Worm (Caenorhabditis elegans) whole organism, midembryonic: ENCODE measurements around the gene daf-36.

Experiments used
- T22C8.4 ChIP-seq: fragments of 200-800 bp; sonication (Bioruptor generic); IDR thresholded peaks from 2 replicates; pipeline ENCODE4 v1.3.6; 2022; ENCODE audit warnings: missing genetic modification characterization, missing compliant biosample characterization
- cog-1 ChIP-seq: sonication (generic microtip); optimal IDR thresholded peaks from 2 replicates; lab custom pipeline; 2016; ENCODE audit warnings: missing genetic modification characterization, missing compliant biosample characterization
- flt-1 ChIP-seq: fragments of 200-800 bp; sonication (Bioruptor generic); IDR thresholded peaks from 2 replicates; pipeline ENCODE4 v1.3.6; 2022; ENCODE audit warnings: missing genetic modification characterization, missing compliant biosample characterization
- klf-2 ChIP-seq: fragments of 200-800 bp; sonication (Bioruptor generic); conservative IDR thresholded peaks from 2 replicates; pipeline ENCODE4 v1.3.6; 2022; ENCODE audit warnings: missing genetic modification reagents, missing genetic modification characterization, missing compliant biosample characterization
- med-1 ChIP-seq: sonication (generic microtip); optimal IDR thresholded peaks from 2 replicates; lab custom pipeline; 2017; ENCODE audit warnings: missing genetic modification characterization, mild to moderate bottlenecking, missing compliant biosample characterization, antibody characterized with exemption, missing genetic modification reagents; ENCODE audit not compliant: insufficient read depth
- ref-1 ChIP-seq: fragments of 200-800 bp; sonication (Bioruptor generic); conservative IDR thresholded peaks from 2 replicates; pipeline ENCODE4 v1.3.6; 2022; ENCODE audit warnings: missing genetic modification reagents, missing genetic modification characterization, missing compliant biosample characterization
- tab-1 ChIP-seq: fragments of 200-800 bp; sonication (Bioruptor generic); IDR thresholded peaks from 2 replicates; pipeline ENCODE4 v1.3.6; 2022; ENCODE audit warnings: missing genetic modification characterization, missing compliant biosample characterization
- ztf-23 ChIP-seq: fragments of 200-800 bp; sonication (Bioruptor generic); IDR thresholded peaks from 2 replicates; pipeline ENCODE4 v1.3.6; 2022; ENCODE audit warnings: missing genetic modification reagents, missing genetic modification characterization, missing compliant biosample characterization
- ztf-29 ChIP-seq: fragments of 200-800 bp; sonication (Bioruptor generic); IDR thresholded peaks from 2 replicates; pipeline ENCODE4 v1.3.6; 2022; ENCODE audit warnings: missing genetic modification reagents, missing genetic modification characterization, missing compliant biosample characterization

Gene daf-36

DNA sequence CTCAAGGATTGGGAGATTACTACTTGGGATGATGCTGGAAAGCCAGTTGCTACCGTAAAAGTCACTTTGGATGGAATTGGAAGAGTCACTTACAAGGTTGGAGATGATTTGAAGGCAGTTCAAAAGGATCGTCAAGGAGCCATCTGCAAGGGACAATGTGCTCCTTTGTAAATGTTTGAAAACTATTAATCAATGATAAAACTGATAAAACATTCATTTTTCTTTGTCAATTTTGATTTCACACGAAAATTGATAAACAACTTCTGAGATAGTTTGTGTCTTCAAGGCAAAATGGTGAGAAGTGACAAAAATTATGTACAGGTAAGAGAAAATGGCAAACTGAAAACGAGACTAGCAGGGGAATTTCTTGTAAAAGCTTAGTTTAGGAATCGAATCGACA is 23.2 kb downstream of the daf-36 start:
- TF ChIP-seq tab-1 (GFP tag; lab: Robert Waterston, UW) = no peak
- TF ChIP-seq ztf-23 (GFP tag; lab: Robert Waterston, UW) = no peak
- no peak for TF ChIP-seq cog-1 (tag; lab: Kevin White, UChicago)
- no peak for TF ChIP-seq med-1 (GFP tag; lab: Kevin White, UChicago)
- no peak for TF ChIP-seq ref-1 (GFP tag; lab: Robert Waterston, UW)
- no peak for TF ChIP-seq ztf-29
- TF ChIP-seq flt-1 (GFP tag; lab: Robert Waterston, UW) = no peak
- TF ChIP-seq klf-2 (GFP tag; lab: Robert Waterston, UW) = no peak
- TF ChIP-seq T22C8.4 = no peak

DNA sequence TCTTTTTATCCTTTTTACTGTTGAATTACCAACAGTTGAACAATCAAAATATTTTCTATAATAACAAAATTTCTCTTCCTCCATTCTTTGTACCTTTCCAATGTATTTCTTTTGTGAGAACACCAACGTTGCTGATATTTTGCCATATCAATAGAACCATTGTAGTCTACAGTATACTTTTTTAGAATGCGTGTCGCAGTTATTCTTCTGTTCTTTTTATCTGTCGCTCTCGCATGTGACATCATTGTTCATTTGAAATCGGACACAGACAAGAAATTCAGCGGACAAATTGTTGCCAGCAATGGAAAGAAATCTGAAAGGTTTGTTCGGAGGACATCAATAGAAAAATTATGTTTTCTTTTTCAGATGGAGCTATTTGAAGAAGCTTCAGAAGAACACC is 23.6 kb downstream of the daf-36 start, which contains the start of gene ZK856.7:
TSS of gene ZK856.7 (plus strand) at position 186 of the 400 bp plus-strand sequence.
- TF ChIP-seq med-1 (GFP tag; lab: Kevin White, UChicago) (no peak), T22C8.4 (no peak), ztf-29 (no peak), tab-1 (GFP tag; lab: Robert Waterston, UW) (no peak), ztf-23 (GFP tag; lab: Robert Waterston, UW) (no peak), ref-1 (GFP tag; lab: Robert Waterston, UW) (no peak), cog-1 (tag; lab: Kevin White, UChicago) (no peak), klf-2 (GFP tag; lab: Robert Waterston, UW) (no peak), flt-1 (GFP tag; lab: Robert Waterston, UW) (no peak)

DNA sequence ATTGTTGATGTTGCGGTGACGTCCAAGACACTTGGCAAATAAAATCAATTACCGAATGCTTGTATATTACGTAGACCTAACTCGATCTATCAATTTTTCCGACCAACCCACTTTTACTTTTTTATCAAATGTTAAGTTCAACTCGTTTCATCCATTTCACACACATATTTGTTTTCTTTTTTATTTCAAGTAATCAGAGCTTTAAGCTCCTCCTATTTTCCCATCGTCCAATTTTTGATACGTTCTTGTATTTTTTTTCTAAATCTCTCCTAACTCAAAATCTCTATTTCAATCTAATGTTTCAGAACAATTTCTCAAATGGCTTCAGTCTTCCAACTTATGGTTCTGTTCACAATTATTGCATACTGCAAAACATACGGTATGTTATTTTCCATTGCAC is 27.1 kb downstream of the daf-36 start, which contains the start of gene ZK856.6:
TSS of gene ZK856.6 (plus strand) at position 301 of the 400 bp plus-strand sequence.
- TF ChIP-seq flt-1 (GFP tag; lab: Robert Waterston, UW) (no peak), med-1 (GFP tag; lab: Kevin White, UChicago) (no peak), ztf-23 (GFP tag; lab: Robert Waterston, UW) (no peak), klf-2 (GFP tag; lab: Robert Waterston, UW) (no peak), tab-1 (GFP tag; lab: Robert Waterston, UW) (no peak), T22C8.4 (no peak), ztf-29 (no peak), ref-1 (GFP tag; lab: Robert Waterston, UW) (no peak), cog-1 (tag; lab: Kevin White, UChicago) (no peak)

DNA sequence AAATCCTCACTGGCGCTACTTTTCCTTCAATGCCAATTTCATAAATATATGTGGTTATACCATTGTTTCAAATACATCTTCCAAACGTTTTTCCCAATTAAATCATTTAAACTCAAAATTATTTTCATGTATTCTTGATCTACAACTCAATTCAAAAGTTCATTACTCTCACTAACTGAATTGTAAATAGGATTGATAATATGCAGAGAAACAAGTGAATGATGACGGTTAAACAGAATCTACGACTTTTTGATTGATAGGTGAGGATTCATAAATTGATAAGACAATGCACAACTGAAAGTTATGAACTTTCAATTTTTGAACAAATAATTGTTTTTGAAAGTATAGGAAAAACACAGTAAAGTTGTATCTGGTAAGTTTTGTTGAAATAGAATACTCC is 34.3 kb downstream of the daf-36 start:
- TF ChIP-seq ztf-23 (GFP tag; lab: Robert Waterston, UW) (no peak), klf-2 (GFP tag; lab: Robert Waterston, UW) (no peak), med-1 (GFP tag; lab: Kevin White, UChicago) (no peak), ztf-29 (no peak), T22C8.4 (no peak), flt-1 (GFP tag; lab: Robert Waterston, UW) (no peak), cog-1 (tag; lab: Kevin White, UChicago) (no peak), tab-1 (GFP tag; lab: Robert Waterston, UW) (no peak), ref-1 (GFP tag; lab: Robert Waterston, UW) (no peak)

DNA sequence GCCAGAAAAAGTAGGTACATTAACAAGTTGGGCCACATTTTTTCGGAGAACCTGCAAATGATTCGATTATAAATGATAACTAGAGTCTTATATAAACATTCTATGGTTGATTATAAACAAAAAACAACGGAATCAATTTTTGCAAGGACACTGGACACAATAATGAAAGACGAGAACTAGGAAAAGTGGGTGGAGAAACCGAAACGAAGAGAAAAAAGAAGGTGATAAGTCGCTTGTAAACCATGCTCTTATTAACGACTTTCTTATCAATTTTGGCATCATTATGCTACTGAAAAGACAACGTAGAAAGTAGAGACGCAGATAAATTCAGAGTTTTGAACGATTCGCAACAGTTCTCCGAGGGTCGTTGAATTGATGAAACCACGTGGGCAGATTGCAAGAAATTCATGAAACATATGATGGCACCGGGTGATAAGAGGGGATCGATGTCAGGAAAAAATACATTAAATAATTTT is 35.4 kb downstream of the daf-36 start, which contains the start of gene ZK856.5:
TSS of gene ZK856.5 (minus strand) at position 51 of the 476 bp plus-strand sequence.
- TF ChIP-seq klf-2 (GFP tag; lab: Robert Waterston, UW) = no peak
- TF ChIP-seq flt-1 (GFP tag; lab: Robert Waterston, UW) = no peak
- no peak for TF ChIP-seq med-1 (GFP tag; lab: Kevin White, UChicago)
- TF ChIP-seq T22C8.4 = no peak
- no peak for TF ChIP-seq ztf-23 (GFP tag; lab: Robert Waterston, UW)
- no peak for TF ChIP-seq cog-1 (tag; lab: Kevin White, UChicago)
- no peak for TF ChIP-seq ref-1 (GFP tag; lab: Robert Waterston, UW)

DNA sequence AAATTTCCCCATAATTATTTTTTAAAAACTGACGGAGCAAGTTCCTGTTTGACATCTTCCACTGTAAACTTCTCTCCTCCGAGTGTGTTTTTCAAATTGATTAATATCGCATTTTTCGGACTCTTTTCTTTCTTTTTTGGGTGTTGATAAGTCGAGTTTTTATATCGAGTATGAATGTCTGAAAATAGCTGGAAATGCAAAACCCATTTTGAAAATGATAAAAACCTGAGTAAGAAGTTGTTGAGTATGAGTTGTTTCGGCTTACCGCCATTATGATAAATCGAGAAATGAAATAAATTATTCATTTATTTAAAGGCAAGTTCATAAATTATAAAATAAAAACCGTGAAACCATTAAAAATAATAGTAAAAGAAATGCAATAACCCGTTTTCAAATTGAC is 39.8 kb downstream of the daf-36 start, which contains the start of gene ZK856.18:
TSS of gene ZK856.18 (minus strand) at position 289 of the 400 bp plus-strand sequence.
- no peak for TF ChIP-seq klf-2 (GFP tag; lab: Robert Waterston, UW)
- no peak for TF ChIP-seq T22C8.4
- no peak for TF ChIP-seq flt-1 (GFP tag; lab: Robert Waterston, UW)
- TF ChIP-seq ref-1 (GFP tag; lab: Robert Waterston, UW) = no peak
- no peak for TF ChIP-seq cog-1 (tag; lab: Kevin White, UChicago)
- TF ChIP-seq tab-1 (GFP tag; lab: Robert Waterston, UW) = no peak
- no peak for TF ChIP-seq ztf-29
- no peak for TF ChIP-seq ztf-23 (GFP tag; lab: Robert Waterston, UW)

DNA sequence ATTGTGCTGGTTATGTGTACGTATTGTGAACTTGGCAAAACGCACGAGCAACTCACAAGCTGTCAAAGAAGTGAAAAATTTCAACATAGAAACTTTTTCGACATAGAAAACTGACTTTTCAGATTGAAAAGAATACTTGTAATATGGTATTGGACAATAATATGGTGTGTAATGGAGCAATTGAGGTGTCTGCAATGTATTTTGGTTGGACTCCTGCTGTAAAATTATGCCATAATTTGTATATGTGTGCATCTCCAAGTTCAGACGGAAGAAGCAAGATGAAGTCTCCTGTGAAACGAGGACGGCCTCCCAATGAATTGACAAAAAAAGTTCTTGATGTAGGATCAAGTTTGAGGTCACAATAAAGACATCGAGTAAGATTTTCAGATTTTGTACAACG is 41.7 kb downstream of the daf-36 start:
- TF ChIP-seq cog-1 (tag; lab: Kevin White, UChicago) = no peak
- TF ChIP-seq tab-1 (GFP tag; lab: Robert Waterston, UW) = no peak

DNA sequence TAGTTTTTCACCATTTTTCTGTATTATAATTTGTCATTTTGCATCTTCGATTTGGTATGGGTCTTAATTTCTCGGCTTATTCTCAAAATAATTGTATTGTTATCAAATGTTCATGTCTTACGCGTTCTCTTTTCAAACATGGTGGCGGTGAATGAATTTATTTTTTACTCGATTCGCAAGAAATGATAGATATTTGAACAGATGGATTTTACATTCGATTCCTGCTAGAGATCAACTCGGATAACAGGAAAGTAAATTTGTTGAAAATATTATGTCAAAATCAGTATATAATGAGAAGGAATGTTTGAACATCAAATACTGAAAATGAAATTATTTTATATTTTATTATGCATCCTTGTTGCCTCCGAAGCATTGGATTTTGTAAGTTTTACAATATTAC is 42.5 kb downstream of the daf-36 start, which contains the start of gene ZK856.4:
TSS of gene ZK856.4 (plus strand) at position 301 of the 400 bp plus-strand sequence.
- TF ChIP-seq ref-1 (GFP tag; lab: Robert Waterston, UW) (no peak), T22C8.4 (no peak), ztf-29 (no peak), klf-2 (GFP tag; lab: Robert Waterston, UW) (no peak), tab-1 (GFP tag; lab: Robert Waterston, UW) (no peak), flt-1 (GFP tag; lab: Robert Waterston, UW) (no peak), ztf-23 (GFP tag; lab: Robert Waterston, UW) (no peak), med-1 (GFP tag; lab: Kevin White, UChicago) (no peak), cog-1 (tag; lab: Kevin White, UChicago) (no peak)

DNA sequence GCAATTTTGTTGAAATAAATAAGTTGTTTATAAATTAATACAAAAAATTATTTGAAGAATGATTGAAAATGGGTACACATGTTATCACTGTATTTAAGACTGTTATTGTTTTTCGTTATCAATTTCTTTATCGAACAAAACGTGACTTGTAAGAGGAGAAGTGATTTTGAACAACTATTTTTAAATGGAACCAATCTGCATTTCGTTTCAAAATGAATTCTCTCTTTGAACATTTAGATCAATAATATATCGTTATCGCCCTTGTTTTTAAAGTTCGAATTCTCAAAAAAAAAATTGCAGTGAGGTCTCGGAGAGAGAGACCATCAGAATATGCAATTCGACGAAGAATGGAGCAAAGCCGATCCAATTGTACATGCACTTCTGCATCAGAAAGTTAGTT is 46.3 kb downstream of the daf-36 start, which contains the start of gene cul-5:
TSS of gene cul-5 (plus strand) at position 301 of the 400 bp plus-strand sequence.
- TF ChIP-seq klf-2 (GFP tag; lab: Robert Waterston, UW) = no peak

DNA sequence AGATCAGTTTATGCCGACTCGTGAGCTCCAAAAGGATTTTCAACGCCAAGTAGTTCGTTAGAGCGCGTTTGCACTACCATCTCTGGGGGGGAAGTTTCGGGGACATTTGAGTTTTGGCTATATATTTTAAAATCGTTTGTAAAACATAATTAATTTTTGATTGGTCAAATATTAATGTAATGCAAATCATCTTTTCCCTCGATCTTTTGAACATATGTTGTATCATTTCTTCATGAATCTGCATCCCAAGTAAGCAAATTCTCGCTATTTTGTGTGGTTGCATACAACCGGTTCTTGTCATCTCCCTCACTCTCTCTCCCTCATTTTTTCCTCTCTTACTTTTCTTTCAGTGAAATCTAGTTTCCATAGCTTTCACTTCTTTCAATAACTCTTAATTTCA is 47.3 kb downstream of the daf-36 start:
- TF ChIP-seq ztf-29 = no peak
- peak; percentile 46 for TF ChIP-seq cog-1 (tag; lab: Kevin White, UChicago)
